Worm (Caenorhabditis elegans) whole organism, L2 larva: Measurements from ENCODE around the gene F44A2.7.

Experiments used
- C34F6.9 ChIP-seq: fragments of 150-350 bp; optimal IDR thresholded peaks from 2 replicates; lab custom pipeline; 2014; ENCODE audit warnings: missing biosample characterization, missing genetic modification characterization
- F13H6.1 ChIP-seq: sonication (generic microtip); optimal IDR thresholded peaks from 2 replicates; lab custom pipeline; 2016; ENCODE audit warnings: missing genetic modification characterization, missing compliant biosample characterization
- R02D3.7 ChIP-seq: fragments of 150-350 bp; optimal IDR thresholded peaks from 2 replicates; lab custom pipeline; 2014; ENCODE audit warnings: missing biosample characterization, missing genetic modification characterization
- Y55F3AM.14 ChIP-seq: fragments of 200-800 bp; sonication (Bioruptor generic); optimal IDR thresholded peaks from 2 replicates; lab custom pipeline; 2018; ENCODE audit warnings: mild to moderate bottlenecking, missing genetic modification characterization, missing compliant biosample characterization
- ZK546.5 ChIP-seq: sonication (generic microtip); optimal IDR thresholded peaks from 2 replicates; lab custom pipeline; 2017; ENCODE audit warnings: missing biosample characterization, missing genetic modification characterization
- aly-2 ChIP-seq: fragments of 150-350 bp; optimal IDR thresholded peaks from 2 replicates; lab custom pipeline; 2014; ENCODE audit warnings: missing biosample characterization, missing genetic modification characterization
- ama-1 ChIP-seq: fragments of 150-350 bp; optimal IDR thresholded peaks from 2 replicates; lab custom pipeline; 2018; ENCODE audit warnings: inconsistent platforms
- blmp-1 ChIP-seq: sonication (generic microtip); optimal IDR thresholded peaks from 2 replicates; lab custom pipeline; 2017; ENCODE audit warnings: missing genetic modification characterization, mild to moderate bottlenecking, missing compliant biosample characterization, antibody characterized with exemption, moderate library complexity; ENCODE audit not compliant: insufficient read depth
- crh-2 ChIP-seq: sonication (generic microtip); optimal IDR thresholded peaks from 2 replicates; lab custom pipeline; 2017; ENCODE audit warnings: missing biosample characterization, missing genetic modification characterization
- dmd-4 ChIP-seq: sonication (generic microtip); optimal IDR thresholded peaks from 2 replicates; lab custom pipeline; 2017; ENCODE audit warnings: missing biosample characterization, missing genetic modification characterization
- elt-1 ChIP-seq: fragments of 150-350 bp; optimal IDR thresholded peaks from 2 replicates; lab custom pipeline; 2014; ENCODE audit warnings: missing biosample characterization, missing genetic modification characterization
- gmeb-1 ChIP-seq: fragments of 150-350 bp; optimal IDR thresholded peaks from 2 replicates; lab custom pipeline; 2014; ENCODE audit warnings: missing biosample characterization, missing genetic modification characterization
- lin-39 ChIP-seq: fragments of 150-350 bp; optimal IDR thresholded peaks from 2 replicates; lab custom pipeline; 2014; ENCODE audit warnings: missing biosample characterization, missing genetic modification reagents, missing genetic modification characterization
- mab-5 ChIP-seq: fragments of 150-350 bp; optimal IDR thresholded peaks from 2 replicates; lab custom pipeline; 2014; ENCODE audit warnings: missing biosample characterization, missing genetic modification characterization
- mbf-1 ChIP-seq: sonication (generic microtip); optimal IDR thresholded peaks from 2 replicates; lab custom pipeline; 2017; ENCODE audit warnings: missing biosample characterization, missing genetic modification characterization
- mdl-1 ChIP-seq, 2 experiments: fragments of 150-350 bp in 1 of 2; sonication (generic microtip) in 1 of 2; optimal IDR thresholded peaks; 2 replicates each; lab custom pipeline; 2017; ENCODE audit warnings: missing biosample characterization in 2 of 2, missing genetic modification characterization in 2 of 2
- nhr-10 ChIP-seq: sonication (generic microtip); optimal IDR thresholded peaks from 2 replicates; lab custom pipeline; 2017; ENCODE audit warnings: missing biosample characterization, missing genetic modification characterization
- nhr-11 ChIP-seq: fragments of 150-350 bp; optimal IDR thresholded peaks from 2 replicates; lab custom pipeline; 2014; ENCODE audit warnings: missing biosample characterization, missing genetic modification characterization
- nhr-12 ChIP-seq: fragments of 150-350 bp; optimal IDR thresholded peaks from 2 replicates; lab custom pipeline; 2014; ENCODE audit warnings: missing biosample characterization, missing genetic modification characterization
- nhr-129 ChIP-seq: fragments of 150-350 bp; optimal IDR thresholded peaks from 2 replicates; lab custom pipeline; 2014; ENCODE audit warnings: missing biosample characterization, missing genetic modification characterization
- nhr-21 ChIP-seq: fragments of 150-350 bp; optimal IDR thresholded peaks from 2 replicates; lab custom pipeline; 2014; ENCODE audit warnings: missing biosample characterization, missing genetic modification characterization
- nhr-23 ChIP-seq: fragments of 150-350 bp; optimal IDR thresholded peaks from 2 replicates; lab custom pipeline; 2014; ENCODE audit warnings: missing biosample characterization, missing genetic modification reagents, missing genetic modification characterization
- nhr-25 ChIP-seq: fragments of 150-350 bp; sonication (generic microtip); optimal IDR thresholded peaks from 3 replicates; lab custom pipeline; 2014; ENCODE audit warnings: missing biosample characterization, missing genetic modification characterization
- nhr-6 ChIP-seq: fragments of 150-350 bp; optimal IDR thresholded peaks from 2 replicates; lab custom pipeline; 2014; ENCODE audit warnings: missing biosample characterization, missing genetic modification characterization
- peb-1 ChIP-seq: fragments of 150-350 bp; optimal IDR thresholded peaks from 2 replicates; lab custom pipeline; 2014; ENCODE audit warnings: missing biosample characterization, missing genetic modification characterization
- sem-4 ChIP-seq: fragments of 150-350 bp; optimal IDR thresholded peaks from 2 replicates; lab custom pipeline; 2014; ENCODE audit warnings: missing biosample characterization, missing genetic modification reagents, missing genetic modification characterization
- sma-3 ChIP-seq: sonication (generic microtip); optimal IDR thresholded peaks from 2 replicates; lab custom pipeline; 2016; ENCODE audit warnings: missing genetic modification reagents, missing genetic modification characterization, missing compliant biosample characterization
- sma-9 ChIP-seq, 2 experiments: fragments of 150-350 bp in 1 of 2; sonication (generic microtip) in 1 of 2; optimal IDR thresholded peaks; 2 replicates each; lab custom pipeline; 2014 to 2016; ENCODE audit warnings: missing genetic modification characterization in 2 of 2, mild to moderate bottlenecking in 1 of 2, missing biosample characterization in 1 of 2, missing compliant biosample characterization in 1 of 2, missing genetic modification reagents in 1 of 2, moderate library complexity in 1 of 2
- snpc-4 ChIP-seq: fragments of 150-350 bp; optimal IDR thresholded peaks from 2 replicates; lab custom pipeline; 2014; ENCODE audit warnings: missing biosample characterization, missing genetic modification characterization
- unc-39 ChIP-seq: fragments of 150-350 bp; optimal IDR thresholded peaks from 2 replicates; lab custom pipeline; 2014; ENCODE audit warnings: missing biosample characterization, missing genetic modification characterization
- unc-55 ChIP-seq: fragments of 150-350 bp; sonication (generic microtip); optimal IDR thresholded peaks from 3 replicates; lab custom pipeline; 2014; ENCODE audit warnings: missing biosample characterization, missing genetic modification reagents, missing genetic modification characterization
- unc-62 ChIP-seq: fragments of 150-350 bp; optimal IDR thresholded peaks from 2 replicates; lab custom pipeline; 2014; ENCODE audit warnings: missing biosample characterization, missing genetic modification reagents, missing genetic modification characterization
- zag-1 ChIP-seq: fragments of 150-350 bp; optimal IDR thresholded peaks from 2 replicates; lab custom pipeline; 2014; ENCODE audit warnings: missing biosample characterization, missing genetic modification characterization
- ztf-1 ChIP-seq: fragments of 200-800 bp; sonication (Bioruptor generic); conservative IDR thresholded peaks from 2 replicates; pipeline ENCODE4 v1.3.6; 2022; ENCODE audit warnings: missing genetic modification characterization, missing compliant biosample characterization
- ztf-4 ChIP-seq: fragments of 150-350 bp; optimal IDR thresholded peaks from 2 replicates; lab custom pipeline; 2014; ENCODE audit warnings: missing biosample characterization, missing genetic modification characterization

Gene F44A2.7

ce11 chrV:9329245-9329979 lies 8.1 kb downstream of the F44A2.7 start:
- TF ChIP-seq crh-2 (tag; lab: Kevin White, UChicago) (no peak), aly-2 (tag; lab: Kevin White, UChicago) (no peak), mab-5 (tag; lab: Kevin White, UChicago) (no peak), ztf-1 (GFP tag; lab: Robert Waterston, UW) (no peak), nhr-10 (no peak)
- TF ChIP-seq, all 48 proteins: peak for 0

ce11 chrV:9332611-9333315 lies 11.5 kb downstream of the F44A2.7 start:
- TF ChIP-seq F13H6.1 (tag; lab: Kevin White, UChicago) = peak; percentile 48
- no peak for TF ChIP-seq mdl-1 (tag; optimal IDR thresholded peaks at IDR 0.05; lab: Kevin White, UChicago)
- peak; percentile 7 for TF ChIP-seq nhr-129
- TF ChIP-seq ZK546.5 (tag; lab: Kevin White, UChicago) = no peak

- TF ChIP-seq unc-55 (GFP tag; lab: Kevin White, UChicago) = peak; percentile 8
- TF ChIP-seq nhr-23 (tag; lab: Kevin White, UChicago) = no peak
- TF ChIP-seq sma-9 (GFP tag; optimal IDR thresholded peaks at IDR 0.05; lab: Kevin White, UChicago) = peak; percentile 18
- no peak for TF ChIP-seq sma-9 (tag; optimal IDR thresholded peaks at IDR 0.05; lab: Kevin White, UChicago)
- TF ChIP-seq nhr-25 (tag; lab: Kevin White, UChicago) = peak; percentile 59
- peak; percentile 31 for TF ChIP-seq gmeb-1
- TF ChIP-seq sma-3 (GFP tag; lab: Kevin White, UChicago) = no peak
- TF ChIP-seq nhr-21 (tag; lab: Kevin White, UChicago) = no peak
Observed at ce11 chrV:9333316-9334048, 12.2 kb downstream of the F44A2.7 start, which contains the start of gene acl-14. TSS of gene acl-14 (minus strand) at chrV:9333631.

ce11 chrV:9334216-9334615 lies 12.9 kb downstream of the F44A2.7 start, which contains the start of gene ucp-4:
TSS of gene ucp-4 (plus strand) at chrV:9334298.
- TF ChIP-seq C34F6.9 (tag; lab: Kevin White, UChicago) (peak; percentile 37), nhr-10 (no peak)

- no peak for TF ChIP-seq nhr-23 (tag; lab: Kevin White, UChicago)
- no peak for TF ChIP-seq mdl-1 (tag; optimal IDR thresholded peaks at IDR 0.05; lab: Kevin White, UChicago)
- no peak for TF ChIP-seq mbf-1 (tag; lab: Kevin White, UChicago)
- no peak for TF ChIP-seq sma-3 (GFP tag; lab: Kevin White, UChicago)
- TF ChIP-seq elt-1 (tag; lab: Kevin White, UChicago) = no peak
- no peak for TF ChIP-seq nhr-129
- TF ChIP-seq ztf-1 (GFP tag; lab: Robert Waterston, UW) = no peak
- TF ChIP-seq crh-2 (tag; lab: Kevin White, UChicago) = no peak
- TF ChIP-seq ZK546.5 (tag; lab: Kevin White, UChicago) = no peak
- no peak for TF ChIP-seq nhr-12 (tag; lab: Kevin White, UChicago)
Observed at ce11 chrV:9336462-9336861, 15.2 kb downstream of the F44A2.7 start, which contains the start of gene coq-6. TSS of gene coq-6 (plus strand) at chrV:9336762.

ce11 chrV:9338452-9338851 lies 17.2 kb downstream of the F44A2.7 start:
- TF ChIP-seq zag-1 (tag; lab: Kevin White, UChicago) (no peak), gmeb-1 (no peak), nhr-6 (tag; lab: Kevin White, UChicago) (peak; percentile 2), nhr-23 (tag; lab: Kevin White, UChicago) (no peak), nhr-25 (tag; lab: Kevin White, UChicago) (peak; percentile 21), crh-2 (tag; lab: Kevin White, UChicago) (no peak), sma-9 (GFP tag; optimal IDR thresholded peaks at IDR 0.05; lab: Kevin White, UChicago) (peak; percentile 44), sma-9 (tag; optimal IDR thresholded peaks at IDR 0.05; lab: Kevin White, UChicago) (no peak), blmp-1 (tag; lab: Kevin White, UChicago) (no peak), ama-1 (lab: Kevin White, UChicago) (peak; percentile 59), nhr-129 (peak; percentile 55), ZK546.5 (tag; lab: Kevin White, UChicago) (no peak), mdl-1 (tag; optimal IDR thresholded peaks at IDR 0.05; lab: Kevin White, UChicago) (no peak), dmd-4 (tag; lab: Kevin White, UChicago) (no peak), Y55F3AM.14 (GFP tag; lab: Kevin White, UChicago) (peak; percentile 53), lin-39 (no peak), unc-55 (GFP tag; lab: Kevin White, UChicago) (no peak), peb-1 (tag; lab: Kevin White, UChicago) (no peak), R02D3.7 (tag; lab: Kevin White, UChicago) (no peak), snpc-4 (tag; lab: Kevin White, UChicago) (no peak), sma-3 (GFP tag; lab: Kevin White, UChicago) (peak; percentile 51), mbf-1 (tag; lab: Kevin White, UChicago) (no peak), unc-39 (tag; lab: Kevin White, UChicago) (no peak), sem-4 (tag; lab: Kevin White, UChicago) (no peak), nhr-11 (tag; lab: Kevin White, UChicago) (no peak), ztf-4 (tag; lab: Kevin White, UChicago) (no peak), unc-62 (GFP tag; lab: Kevin White, UChicago) (no peak)
